Fruit fly (Drosophila melanogaster): ENCODE measurements around the gene Naa60.

Gene Naa60

DNA sequence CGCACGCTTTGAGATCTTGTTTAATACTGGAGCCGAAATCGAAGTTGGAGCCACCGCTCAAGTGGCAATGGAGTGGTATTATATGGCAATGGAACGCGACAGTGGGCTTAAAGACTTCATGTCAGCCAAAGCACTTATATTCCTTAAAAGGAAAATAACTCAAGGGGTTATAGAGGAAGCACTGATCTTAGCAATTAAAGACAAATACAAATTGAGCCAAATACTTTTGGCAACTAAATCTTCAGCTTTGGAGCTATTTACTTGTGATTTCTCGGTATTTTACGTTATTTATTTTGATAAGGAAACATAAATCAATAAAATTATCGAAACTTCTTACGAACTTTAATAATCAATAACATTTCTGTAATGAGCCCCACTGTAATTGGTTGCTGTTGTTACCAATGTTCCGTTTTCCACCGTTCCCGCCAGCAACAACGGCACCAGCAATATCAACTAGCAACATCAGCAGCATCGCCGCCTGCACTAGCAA lies 17.4 kb downstream of the Naa60 start (continued):
- TF ChIP-seq GATAe (GFP tag; conservative IDR thresholded peaks at IDR 0.05) (peak; percentile 49), tio (GFP tag; optimal IDR thresholded peaks at IDR 0.05) (peak; percentile 79), CG15601 (tag; optimal IDR thresholded peaks at IDR 0.05) (peak; percentile 76), CG2116 (GFP tag; optimal IDR thresholded peaks at IDR 0.05) (peak; percentile 27), CG17912 (GFP tag; optimal IDR thresholded peaks at IDR 0.05) (no peak), Rx (GFP tag; IDR thresholded peaks at IDR 0.05) (peak; percentile 77), az2 (GFP tag; optimal IDR thresholded peaks at IDR 0.05) (peak; percentile 80), salm (tag; optimal IDR thresholded peaks at IDR 0.05) (peak; percentile 84), ERR (GFP tag; optimal IDR thresholded peaks at IDR 0.05) (no peak), cwo (GFP tag; optimal IDR thresholded peaks at IDR 0.05) (peak; percentile 82), tin (GFP tag; optimal IDR thresholded peaks at IDR 0.05) (peak; percentile 95), HLH3B (GFP tag; IDR thresholded peaks at IDR 0.05) (peak; percentile 88), CG8281 (tag; optimal IDR thresholded peaks at IDR 0.05) (peak; percentile 54), pfk (GFP tag; optimal IDR thresholded peaks at IDR 0.05) (peak; percentile 85), chm (GFP tag; IDR thresholded peaks at IDR 0.05) (0 out of 2 replicates have a peak, but pooled peaks have one; percentile 18), vvl (GFP tag; IDR thresholded peaks at IDR 0.05) (peak; percentile 89), CG1024 (GFP tag; IDR thresholded peaks at IDR 0.05) (peak; percentile 44; the same call in 1 of the 2 replicates), Camta (GFP tag; optimal IDR thresholded peaks at IDR 0.05) (peak; percentile 78), ara (GFP tag; IDR thresholded peaks at IDR 0.05) (peak; percentile 83), CG34422 (GFP tag; IDR thresholded peaks at IDR 0.05) (peak; percentile 90), Ssrp (tag; optimal IDR thresholded peaks at IDR 0.05) (peak; percentile 74), CG10565 (GFP tag; optimal IDR thresholded peaks at IDR 0.05) (peak; percentile 71), ab (GFP tag; optimal IDR thresholded peaks at IDR 0.05) (no peak), tgo (GFP tag; IDR thresholded peaks at IDR 0.05) (peak; percentile 87), CG6654 (GFP tag; optimal IDR thresholded peaks at IDR 0.05) (peak; percentile 85), CG8388 (GFP tag; optimal IDR thresholded peaks at IDR 0.05) (peak; percentile 86), CG18619 (GFP tag; optimal IDR thresholded peaks at IDR 0.05) (peak; percentile 70), twi (tag; optimal IDR thresholded peaks at IDR 0.05) (peak; percentile 58), CG2875 (GFP tag; optimal IDR thresholded peaks at IDR 0.05) (peak; percentile 82), dimm (GFP tag; IDR thresholded peaks at IDR 0.05) (0 out of 2 replicates have a peak, but pooled peaks have one; percentile 50), yki (optimal IDR thresholded peaks at IDR 0.05) (no peak), Poxn (GFP tag; IDR thresholded peaks at IDR 0.05) (no peak), CG14441 (GFP tag; IDR thresholded peaks at IDR 0.05) (peak; percentile 84), Pdp1 (GFP tag; optimal IDR thresholded peaks at IDR 0.05) (peak; percentile 58 to 76), Xbp1 (GFP tag; optimal IDR thresholded peaks at IDR 0.05) (peak; percentile 68), slp2 (GFP tag; optimal IDR thresholded peaks at IDR 0.05) (peak; percentile 31), HLH54F (GFP tag; optimal IDR thresholded peaks at IDR 0.05) (peak; percentile 36), Dip3 (GFP tag; optimal IDR thresholded peaks at IDR 0.05) (peak; percentile 37), CG4404 (GFP tag; IDR thresholded peaks at IDR 0.05) (peak; percentile 69), otp (GFP tag; IDR thresholded peaks at IDR 0.05) (peak; percentile 61; the same call in 1 of the 3 replicates), amos (GFP tag; IDR thresholded peaks at IDR 0.05; ENCODE audit: partially characterized antibody) (no peak), CG8359 (GFP tag; optimal IDR thresholded peaks at IDR 0.05; ENCODE audit: borderline replicate concordance) (peak; percentile 76), ewg (GFP tag; optimal IDR thresholded peaks at IDR 0.05) (peak; percentile 66), emc (GFP tag; optimal IDR thresholded peaks at IDR 0.05) (peak; percentile 40), ttk (GFP tag; IDR thresholded peaks at IDR 0.05) (peak; percentile 91), lab (GFP tag; optimal IDR thresholded peaks at IDR 0.05) (peak; percentile 93), chinmo (GFP tag; IDR thresholded peaks at IDR 0.05; ENCODE audit: partially characterized antibody) (no peak), CG12744 (GFP tag; optimal IDR thresholded peaks at IDR 0.05) (peak; percentile 64), CG12104 (GFP tag; optimal IDR thresholded peaks at IDR 0.05) (peak; percentile 86), CG16813 (GFP tag; IDR thresholded peaks at IDR 0.05; ENCODE audit: partially characterized antibody) (no peak)
